In the genomic region with DNA sequence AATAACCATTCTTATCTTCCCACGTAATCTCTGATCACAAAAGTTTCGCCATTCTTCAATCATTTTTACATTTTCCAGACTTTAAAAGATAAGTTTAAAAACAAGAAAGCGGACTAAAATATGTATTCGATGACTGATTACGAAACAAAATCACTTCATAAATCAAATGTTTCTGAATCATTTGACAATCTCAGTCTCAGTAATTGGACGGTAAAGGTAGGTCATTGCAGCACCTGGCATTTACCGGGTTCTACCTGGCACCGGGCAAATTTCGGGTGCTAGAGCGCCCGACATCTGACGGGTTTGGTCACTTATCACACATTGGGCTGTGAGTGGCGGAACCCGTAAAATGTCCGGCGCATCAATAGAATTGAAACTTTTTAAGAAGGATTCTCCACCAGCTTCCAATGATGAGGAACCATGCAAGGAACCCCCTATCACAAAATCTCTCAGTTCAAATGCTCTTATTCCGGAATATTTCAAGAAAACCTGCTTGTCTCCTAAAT, we compare ENCODE assay signal across 2 worm cellular contexts.
TF ChIP-seq lines count a peak whose summit lies in the region.

A gene (plus strand): TSS at position 51 of the 506 bp plus-strand sequence.

TF ChIP-seq in whole organism, L4 larva, 104 proteins besides CTCF, POLR2A, EP300 and RAD21:
- TF ChIP-seq tag-97 (GFP tag; IDR thresholded peaks at IDR 0.05; lab: Robert Waterston, UW) (no peak), snpc-1.2 (GFP tag; IDR thresholded peaks at IDR 0.05; lab: Robert Waterston, UW) (peak; percentile 68; the same call in 1 of the 2 replicates), lsy-2 (tag; optimal IDR thresholded peaks at IDR 0.05; lab: Kevin White, UChicago) (no peak), lin-38 (GFP tag; IDR thresholded peaks at IDR 0.05; lab: Robert Waterston, UW) (no peak), hif-1 (tag; optimal IDR thresholded peaks at IDR 0.05; lab: Kevin White, UChicago) (no peak)
TF ChIP-seq in whole organism, L4 larva: peak in this region for 1.

TF ChIP-seq in whole organism, young adult, 124 proteins besides CTCF, POLR2A, EP300 and RAD21:
- peak; percentile 47 for TF ChIP-seq snpc-1.1 (tag; optimal IDR thresholded peaks at IDR 0.05; lab: Kevin White, UChicago; ENCODE audit: insufficient read depth)
- TF ChIP-seq snpc-4 (GFP tag; optimal IDR thresholded peaks at IDR 0.05; lab: Kevin White, UChicago): peak; percentile 36
- peak in 3 of 4 experiments; percentile 28 to 92 (median 30) for TF ChIP-seq snpc-4 (tag; optimal IDR thresholded peaks at IDR 0.05; lab: Kevin White, UChicago)
- TF ChIP-seq sea-2 (GFP tag; IDR thresholded peaks at IDR 0.05; lab: Robert Waterston, UW): no peak
- no peak for TF ChIP-seq cebp-1 (GFP tag; IDR thresholded peaks at IDR 0.05; lab: Robert Waterston, UW)
- no peak for TF ChIP-seq cebp-1 (tag; optimal IDR thresholded peaks at IDR 0.05; lab: Kevin White, UChicago)
- TF ChIP-seq snpc-3.4 (tag; optimal IDR thresholded peaks at IDR 0.05; lab: Kevin White, UChicago): peak; percentile 33
